Worm (Caenorhabditis elegans): ENCODE data around the gene T28F3.9.

DNA sequence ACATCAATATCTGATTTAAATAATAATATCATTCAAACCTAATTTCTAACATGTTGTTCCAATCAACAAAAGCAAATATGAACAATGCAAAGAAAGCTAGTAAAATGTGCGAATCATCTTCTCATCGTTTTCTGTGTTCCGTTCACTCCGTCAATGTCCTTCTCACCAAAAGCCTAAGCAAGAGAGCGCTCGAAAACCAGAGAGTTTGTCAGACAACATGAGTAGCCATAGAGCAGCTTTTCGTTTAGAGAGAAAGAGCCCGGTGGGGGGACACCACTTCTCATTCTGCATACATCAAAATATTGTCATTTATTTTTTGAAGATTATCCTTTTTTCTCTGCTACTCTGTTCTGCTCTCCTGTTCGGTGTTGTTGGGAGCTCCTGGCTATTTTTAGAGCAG lies 14.6 kb upstream of the T28F3.9 start:
- TF ChIP-seq elt-4 (tag; optimal IDR thresholded peaks at IDR 0.05) (no peak), K09A11.1 (tag; optimal IDR thresholded peaks at IDR 0.05; ENCODE audit: insufficient read depth) (no peak), unc-42 (tag; optimal IDR thresholded peaks at IDR 0.05) (no peak), dve-1 (tag; optimal IDR thresholded peaks at IDR 0.05) (no peak), fkh-6 (tag; optimal IDR thresholded peaks at IDR 0.05) (no peak)
